Worm (Caenorhabditis elegans) whole organism, L3 larva: ENCODE measurements around the gene serp-1.1.

Source experiments
- ama-1 ChIP-seq: fragments of 150-350 bp; optimal IDR thresholded peaks from 2 replicates; lab custom pipeline; 2018
- egl-5 ChIP-seq: fragments of 150-350 bp; optimal IDR thresholded peaks from 2 replicates; lab custom pipeline; 2017; ENCODE audit warnings: missing biosample characterization, missing genetic modification reagents, missing genetic modification characterization, inconsistent platforms
- elt-2 ChIP-seq: sonication (generic microtip); optimal IDR thresholded peaks from 2 replicates; lab custom pipeline; 2016; ENCODE audit warnings: missing genetic modification reagents, mild to moderate bottlenecking, missing genetic modification characterization, missing compliant biosample characterization
- fkh-10 ChIP-seq: sonication (generic microtip); optimal IDR thresholded peaks from 2 replicates; lab custom pipeline; 2017; ENCODE audit warnings: missing biosample characterization, missing genetic modification reagents, missing genetic modification characterization
- lin-39 ChIP-seq: fragments of 150-350 bp; optimal IDR thresholded peaks from 2 replicates; lab custom pipeline; 2018; ENCODE audit warnings: missing biosample characterization, missing genetic modification reagents, missing genetic modification characterization
- nhr-25 ChIP-seq: sonication (generic microtip); optimal IDR thresholded peaks from 2 replicates; lab custom pipeline; 2017; ENCODE audit warnings: missing biosample characterization, missing genetic modification characterization
- nhr-76 ChIP-seq: fragments of 150-350 bp; sonication (generic microtip); optimal IDR thresholded peaks from 5 replicates; lab custom pipeline; 2014; ENCODE audit warnings: missing biosample characterization, missing genetic modification characterization
- pha-4 ChIP-seq: fragments of 150-350 bp; optimal IDR thresholded peaks from 2 replicates; lab custom pipeline; 2014; ENCODE audit warnings: missing biosample characterization, missing genetic modification reagents, missing genetic modification characterization
- zag-1 ChIP-seq: fragments of 150-350 bp; optimal IDR thresholded peaks from 2 replicates; lab custom pipeline; 2014; ENCODE audit warnings: missing biosample characterization, missing genetic modification characterization
- ztf-4 ChIP-seq: fragments of 150-350 bp; optimal IDR thresholded peaks from 2 replicates; lab custom pipeline; 2014; ENCODE audit warnings: missing biosample characterization, missing genetic modification characterization

DNA sequence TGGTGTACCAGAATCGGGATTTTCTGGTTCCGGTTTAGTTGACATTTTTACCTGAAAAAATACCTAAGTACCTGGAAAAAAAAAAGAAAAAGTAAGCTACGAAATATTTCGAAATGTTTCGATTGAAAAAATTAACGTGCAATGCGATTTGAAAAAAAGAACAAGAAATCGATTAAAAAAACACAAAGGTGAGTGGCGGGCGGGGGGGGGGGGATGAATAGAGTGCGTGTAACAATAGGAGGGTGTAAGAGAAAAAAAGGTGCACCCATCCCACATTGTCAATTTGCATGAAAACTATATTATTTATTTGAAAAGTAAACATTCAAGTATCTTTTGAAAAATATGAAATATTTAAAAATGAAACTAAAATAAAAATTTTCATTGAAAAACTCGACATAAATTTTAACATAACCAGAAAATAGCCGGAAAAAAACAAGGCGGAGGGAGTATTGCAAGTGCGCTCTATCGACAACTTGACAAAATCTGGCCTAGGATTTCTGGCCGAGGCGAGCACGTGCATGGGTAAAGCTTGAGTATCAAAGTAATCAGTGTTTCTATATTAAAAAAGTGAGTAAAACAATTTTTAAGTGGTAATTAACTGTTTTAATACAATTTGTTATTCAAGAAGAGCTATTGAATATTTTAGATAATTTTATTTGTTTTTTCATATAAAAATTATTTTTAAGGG is 24.6 kb downstream of the serp-1.1 start, which contains the start of the genes csb-1 and F53H4.4:
- TF ChIP-seq ama-1, result no peak
- peak; percentile 51 for TF ChIP-seq lin-39 (tag; lab: Kevin White, UChicago)
- TF ChIP-seq fkh-10 (GFP tag; lab: Kevin White, UChicago), result no peak
- peak; percentile 89 for TF ChIP-seq pha-4 (tag; lab: Kevin White, UChicago)
- TF ChIP-seq nhr-25 (tag; lab: Kevin White, UChicago), result peak; percentile 39
- TF ChIP-seq elt-2 (tag; lab: Kevin White, UChicago), result peak; percentile 62
- peak; percentile 56 for TF ChIP-seq egl-5 (tag; lab: Kevin White, UChicago)
- TF ChIP-seq ztf-4 (tag; lab: Kevin White, UChicago), result no peak
- TF ChIP-seq nhr-76 (tag; lab: Kevin White, UChicago), result no peak
- no peak for TF ChIP-seq zag-1
